Fruit fly (Drosophila melanogaster) whole organism: Measurements from ENCODE around the gene CG42870.

ENCODE experiments used
- CG8478 ChIP-seq: fragments of >200 bp; optimal IDR thresholded peaks from 2 replicates; lab custom pipeline; 2018; ENCODE audit warnings: inconsistent platforms
- Dll ChIP-seq: fragments of >200 bp; optimal IDR thresholded peaks from 2 replicates; lab custom pipeline; 2017
- EcR ChIP-seq, 2 experiments: fragments of >200 bp; optimal IDR thresholded peaks; 2 replicates each; lab custom pipeline; 2017; ENCODE audit warnings: missing biosample characterization in 2 of 2, missing genetic modification characterization in 2 of 2, missing genetic modification reagents in 2 of 2
- pan ChIP-seq: fragments of >200 bp; optimal IDR thresholded peaks from 2 replicates; lab custom pipeline; 2017
- psq ChIP-seq: fragments of >200 bp; optimal IDR thresholded peaks from 2 replicates; lab custom pipeline; 2017
- usp ChIP-seq: fragments of >200 bp; optimal IDR thresholded peaks from 2 replicates; lab custom pipeline; 2017; ENCODE audit warnings: missing biosample characterization, missing genetic modification characterization, mixed read lengths

dm6 chr3R:21777660-21778059, 40.5 kb upstream of the CG42870 start, which contains the start of gene Polr1H:
- no peak for TF ChIP-seq psq
- TF ChIP-seq usp (GFP tag; lab: Kevin White, UChicago): no peak
- no peak for TF ChIP-seq EcR (GFP tag; optimal IDR thresholded peaks at IDR 0.05; lab: Kevin White, UChicago)
- no peak for TF ChIP-seq CG8478 (lab: Kevin White, UChicago)
- no peak for TF ChIP-seq pan (lab: Kevin White, UChicago)
- TF ChIP-seq Dll (lab: Kevin White, UChicago): no peak
